Worm (Caenorhabditis elegans): ENCODE results near the gene C05B5.2.

C05B5.2 gene

ce11 chrIII:9965444-9965843 is 34.9 kb downstream of the C05B5.2 start:
- no peak for TF ChIP-seq hlh-26 (GFP tag; conservative IDR thresholded peaks at IDR 0.05)
- no peak for TF ChIP-seq ztf-3 (GFP tag; optimal IDR thresholded peaks at IDR 0.05)
- no peak for TF ChIP-seq C06A6.2 (GFP tag; conservative IDR thresholded peaks at IDR 0.05)
- TF ChIP-seq madf-6 (GFP tag; IDR thresholded peaks at IDR 0.05), result no peak
- TF ChIP-seq unc-62 (GFP tag; optimal IDR thresholded peaks at IDR 0.05), result peak; percentile 72
- TF ChIP-seq lsy-27 (tag; optimal IDR thresholded peaks at IDR 0.05; ENCODE audit: borderline replicate concordance, insufficient read depth), result no peak
- no peak for TF ChIP-seq D2030.7 (GFP tag; IDR thresholded peaks at IDR 0.05)

DNA sequence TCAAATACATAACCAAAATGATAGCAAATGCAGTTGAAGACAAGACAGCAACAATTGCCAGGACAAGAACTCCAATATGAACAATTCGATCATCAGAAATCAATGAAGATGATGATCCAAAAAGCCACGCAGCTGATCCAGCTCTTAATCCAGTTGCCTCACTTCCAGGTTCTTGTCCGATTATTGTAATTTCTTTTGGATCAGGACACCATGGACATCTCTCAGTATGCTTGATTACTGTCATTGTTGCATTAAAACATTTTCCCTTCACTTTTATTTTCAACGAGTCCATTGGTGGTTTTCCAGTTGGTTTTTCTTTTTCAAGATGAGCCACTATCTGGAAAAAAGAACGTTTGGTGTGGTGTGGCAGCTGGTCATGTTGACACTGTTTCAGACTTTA is 35.9 kb downstream of the C05B5.2 start:
- TF ChIP-seq F57A8.1 (GFP tag; optimal IDR thresholded peaks at IDR 0.05) (no peak), madf-10 (tag; optimal IDR thresholded peaks at IDR 0.05) (no peak), lsy-27 (tag; optimal IDR thresholded peaks at IDR 0.05; ENCODE audit: borderline replicate concordance, insufficient read depth) (no peak), ztf-18 (tag; optimal IDR thresholded peaks at IDR 0.05) (no peak), tlf-1 (GFP tag; optimal IDR thresholded peaks at IDR 0.05) (no peak), bed-2 (GFP tag; IDR thresholded peaks at IDR 0.05) (no peak)

DNA sequence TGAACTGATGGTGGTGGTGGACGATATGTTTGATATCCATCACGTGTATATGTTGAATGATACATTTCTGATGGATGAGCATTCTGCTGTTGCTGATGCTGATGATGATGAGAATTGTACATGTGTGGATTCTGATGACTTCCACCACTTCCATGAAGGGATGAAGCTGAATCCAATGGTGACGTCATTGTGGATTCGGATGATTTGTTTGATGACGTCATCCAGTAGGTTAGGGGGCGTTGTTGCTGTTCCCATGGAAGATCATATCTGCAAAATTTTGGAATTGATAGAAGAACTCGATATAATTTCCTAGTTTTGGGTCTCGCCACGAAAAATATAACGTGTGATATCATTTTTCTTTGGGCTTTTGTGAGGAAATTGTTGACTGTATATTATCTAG is 36.9 kb downstream of the C05B5.2 start:
- no peak for TF ChIP-seq ccch-3 (GFP tag; optimal IDR thresholded peaks at IDR 0.05)
- peak; percentile 73 for TF ChIP-seq atf-7 (tag; optimal IDR thresholded peaks at IDR 0.05)
- TF ChIP-seq nfyb-1 (GFP tag; IDR thresholded peaks at IDR 0.05), result 0 out of 2 replicates have a peak, but pooled peaks have one; percentile 14
- no peak for TF ChIP-seq ZK185.1 (tag; optimal IDR thresholded peaks at IDR 0.05; ENCODE audit: poor library complexity, severe bottlenecking)
- no peak for TF ChIP-seq unc-62 (GFP tag; optimal IDR thresholded peaks at IDR 0.05)

DNA sequence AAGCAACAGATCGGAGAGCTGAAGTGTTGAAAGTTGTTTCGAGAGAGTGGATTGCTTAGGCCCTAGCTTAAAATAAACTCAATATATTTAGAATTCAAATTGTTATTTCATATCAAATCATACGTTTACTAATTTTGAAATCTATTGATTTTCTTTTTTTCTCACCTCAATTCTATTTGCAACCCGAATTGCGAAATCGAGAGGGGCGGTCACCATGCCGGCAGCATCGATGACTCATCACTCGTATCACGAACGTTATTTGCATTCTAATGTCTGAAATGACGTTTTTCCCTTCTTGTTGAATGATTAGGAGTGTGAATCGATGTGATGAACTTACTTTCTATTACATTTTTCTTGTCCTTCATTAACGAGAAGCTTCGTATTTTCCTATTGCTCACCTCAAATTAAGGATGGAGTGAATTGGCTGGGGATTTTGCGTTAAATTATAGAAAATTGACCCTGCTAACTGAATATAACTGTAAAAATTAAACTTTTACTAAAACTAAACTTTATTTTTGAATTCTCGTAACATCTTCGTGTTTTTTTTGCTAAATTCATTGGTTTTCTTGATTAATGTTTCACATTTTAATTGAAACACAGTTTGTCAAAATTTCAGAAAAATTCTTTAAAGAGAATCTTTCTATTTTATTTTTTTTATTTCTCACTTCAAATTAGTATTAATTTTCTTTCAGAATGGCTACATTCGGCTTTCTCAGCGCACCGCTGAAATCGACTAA is 43.5 kb downstream of the C05B5.2 start, which contains the start of gene alx-1:
Gene alx-1, plus strand, starts transcription at position 687 of the 737 bp plus-strand sequence.
- TF ChIP-seq nhr-179 (tag; optimal IDR thresholded peaks at IDR 0.05) (no peak), sdz-38 (tag; optimal IDR thresholded peaks at IDR 0.05) (no peak), lag-1 (GFP tag; IDR thresholded peaks at IDR 0.05) (no peak), madf-8 (GFP tag; conservative IDR thresholded peaks at IDR 0.05) (no peak), nhr-80 (tag; optimal IDR thresholded peaks at IDR 0.05) (peak; percentile 54), somi-1 (GFP tag; optimal IDR thresholded peaks at IDR 0.05) (no peak), Y79H2A.3 (GFP tag; conservative IDR thresholded peaks at IDR 0.05) (no peak), aptf-2 (GFP tag; conservative IDR thresholded peaks at IDR 0.05) (no peak), zim-3 (tag; optimal IDR thresholded peaks at IDR 0.05) (no peak), attf-5 (GFP tag; optimal IDR thresholded peaks at IDR 0.05) (peak; percentile 84), T07F8.4 (tag; optimal IDR thresholded peaks at IDR 0.05) (no peak), K11D2.4 (GFP tag; IDR thresholded peaks at IDR 0.05) (no peak), unc-62 (GFP tag; optimal IDR thresholded peaks at IDR 0.05) (peak; percentile 6), sptf-2 (GFP tag; optimal IDR thresholded peaks at IDR 0.05) (no peak), ztf-18 (tag; optimal IDR thresholded peaks at IDR 0.05) (no peak), mel-28 (tag; optimal IDR thresholded peaks at IDR 0.05; ENCODE audit: borderline replicate concordance) (no peak), xnd-1 (tag; optimal IDR thresholded peaks at IDR 0.05) (no peak), Y53G8AR.9 (GFP tag; conservative IDR thresholded peaks at IDR 0.05) (no peak), ceh-100 (GFP tag; IDR thresholded peaks at IDR 0.05) (no peak), egl-18 (GFP tag; IDR thresholded peaks at IDR 0.05) (no peak), ceh-40 (GFP tag; IDR thresholded peaks at IDR 0.05) (no peak), ZK185.1 (tag; optimal IDR thresholded peaks at IDR 0.05; ENCODE audit: poor library complexity, severe bottlenecking) (no peak), ztf-6 (GFP tag; IDR thresholded peaks at IDR 0.05) (no peak), C17E4.6 (GFP tag; IDR thresholded peaks at IDR 0.05) (no peak), snpc-3.4 (tag; optimal IDR thresholded peaks at IDR 0.05) (no peak), B0019.2 (GFP tag; conservative IDR thresholded peaks at IDR 0.05) (no peak), T26A5.8 (tag; optimal IDR thresholded peaks at IDR 0.05) (no peak), tbx-9 (tag; optimal IDR thresholded peaks at IDR 0.05; ENCODE audit: borderline replicate concordance) (no peak), F23B12.7 (tag; optimal IDR thresholded peaks at IDR 0.05; ENCODE audit: insufficient read depth) (no peak)

Measured in whole organism, young adult.